Fruit fly (Drosophila melanogaster) whole organism: ENCODE data around the gene CG4408.

Experiments used
- CG8478 ChIP-seq: fragments of >200 bp; optimal IDR thresholded peaks from 2 replicates; lab custom pipeline; 2018; ENCODE audit warnings: inconsistent platforms
- pan ChIP-seq: fragments of >200 bp; optimal IDR thresholded peaks from 2 replicates; lab custom pipeline; 2017
- psq ChIP-seq: fragments of >200 bp; optimal IDR thresholded peaks from 2 replicates; lab custom pipeline; 2017

DNA sequence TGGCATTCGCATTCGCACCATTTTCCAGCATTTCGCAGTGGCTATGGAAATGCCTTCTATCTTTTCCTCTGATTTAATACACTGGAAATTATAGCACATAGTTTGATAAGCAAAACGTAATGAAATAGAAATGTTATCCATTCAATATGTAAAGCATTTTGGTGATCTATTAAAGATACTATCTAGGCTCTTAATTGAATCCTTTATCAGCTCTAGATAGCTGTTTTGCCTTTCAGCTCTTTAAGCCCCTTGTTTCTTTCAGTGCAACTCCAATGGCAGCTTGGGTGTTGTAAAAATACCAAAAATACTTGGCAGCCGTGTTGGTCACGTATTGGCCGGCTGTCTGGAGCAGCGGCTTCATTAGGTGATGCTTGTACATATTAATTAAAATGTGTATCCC lies 1.7 kb upstream of the CG4408 start:
- TF ChIP-seq pan (lab: Kevin White, UChicago) (no peak), CG8478 (lab: Kevin White, UChicago) (no peak), psq (lab: Kevin White, UChicago) (no peak)
